Worm (Caenorhabditis elegans) whole organism, L4/young adult: ENCODE measurements around the gene C37C3.11.

ENCODE experiments used
- W03F9.2 ChIP-seq: fragments of 150-350 bp; optimal IDR thresholded peaks from 2 replicates; lab custom pipeline; 2014; ENCODE audit warnings: missing biosample characterization, missing genetic modification characterization
- dao-5 ChIP-seq: sonication (generic microtip); optimal IDR thresholded peaks from 2 replicates; lab custom pipeline; 2016; ENCODE audit warnings: missing genotype, missing genetic modification characterization, moderate library complexity, missing compliant biosample characterization
- him-1 ChIP-seq: sonication (generic microtip); optimal IDR thresholded peaks from 2 replicates; lab custom pipeline; 2016; ENCODE audit warnings: missing genotype, missing genetic modification reagents, missing genetic modification characterization, missing compliant biosample characterization

- TF ChIP-seq dao-5 = no peak
- no peak for TF ChIP-seq him-1 (tag; lab: Kevin White, UChicago)
- no peak for TF ChIP-seq W03F9.2 (tag; lab: Kevin White, UChicago)
Observed at ce11 chrV:7826362-7826761, 38.2 kb downstream of the C37C3.11 start.
